Fruit fly (Drosophila melanogaster) whole organism, embryonic: ENCODE data around the gene CG11251.

Source experiments
- Adf1 ChIP-seq: fragments of 200-800 bp; sonication (Bioruptor generic); IDR thresholded peaks from 2 replicates; pipeline ENCODE4 v1.3.6; 2022; ENCODE audit warnings: missing biosample characterization, missing genetic modification characterization
- BEAF-32 ChIP-seq: fragments of 200-800 bp; sonication (Bioruptor generic); optimal IDR thresholded peaks from 3 replicates; lab custom pipeline; 2017; ENCODE audit warnings: missing biosample characterization, missing genetic modification characterization, mild to moderate bottlenecking, moderate library complexity, missing genetic modification reagents
- Bteb2 ChIP-seq: fragments of 200-800 bp; sonication (Bioruptor generic); optimal IDR thresholded peaks from 2 replicates; lab custom pipeline; 2016; ENCODE audit warnings: missing biosample characterization, missing genetic modification characterization
- CG15514 ChIP-seq: fragments of 200-800 bp; sonication (Bioruptor generic); optimal IDR thresholded peaks from 3 replicates; lab custom pipeline; 2017; ENCODE audit warnings: missing biosample characterization, missing genetic modification characterization, mild to moderate bottlenecking, moderate library complexity, missing genetic modification reagents
- CG1603 ChIP-seq: fragments of 200-800 bp; sonication (Bioruptor generic); optimal IDR thresholded peaks from 2 replicates; lab custom pipeline; 2019; ENCODE audit warnings: missing biosample characterization, mild to moderate bottlenecking, missing genetic modification characterization, moderate library complexity
- CG17328 ChIP-seq: fragments of 200-800 bp; sonication (Bioruptor generic); IDR thresholded peaks from 2 replicates; pipeline ENCODE4 v1.3.6; 2022; ENCODE audit warnings: missing biosample characterization, missing genetic modification characterization
- CG17612 ChIP-seq: fragments of 200-800 bp; sonication (Bioruptor generic); IDR thresholded peaks from 2 replicates; pipeline ENCODE4 v1.3.6; 2022; ENCODE audit warnings: missing biosample characterization, missing genetic modification characterization
- CG17802 ChIP-seq: fragments of 200-800 bp; sonication (Bioruptor generic); optimal IDR thresholded peaks from 2 replicates; lab custom pipeline; 2018; ENCODE audit warnings: missing biosample characterization, mild to moderate bottlenecking, missing genetic modification characterization, moderate library complexity
- CG18599 ChIP-seq: fragments of 200-800 bp; sonication (Bioruptor generic); optimal IDR thresholded peaks from 3 replicates; lab custom pipeline; 2017; ENCODE audit warnings: missing biosample characterization, missing genetic modification characterization, mild to moderate bottlenecking, moderate library complexity, missing genetic modification reagents
- CG2116 ChIP-seq: fragments of 200-800 bp; sonication (Bioruptor generic); optimal IDR thresholded peaks from 3 replicates; lab custom pipeline; 2018; ENCODE audit warnings: missing biosample characterization, mild to moderate bottlenecking, missing genetic modification characterization
- CG2712 ChIP-seq: fragments of 200-800 bp; optimal IDR thresholded peaks from 3 replicates; lab custom pipeline; 2019; ENCODE audit warnings: missing biosample characterization, mild to moderate bottlenecking, missing genetic modification characterization, moderate library complexity
- CG32767 ChIP-seq: fragments of 200-800 bp; sonication (Bioruptor generic); IDR thresholded peaks from 2 replicates; pipeline ENCODE4 v1.3.6; 2022; ENCODE audit warnings: missing biosample characterization, missing genetic modification characterization
- CG4404 ChIP-seq: fragments of 200-800 bp; sonication (Bioruptor generic); IDR thresholded peaks from 2 replicates; pipeline ENCODE4 v1.3.6; 2022; ENCODE audit warnings: missing biosample characterization, missing genetic modification characterization
- CG7928 ChIP-seq: fragments of 200-800 bp; sonication (Bioruptor generic); optimal IDR thresholded peaks from 2 replicates; lab custom pipeline; 2017; ENCODE audit warnings: missing biosample characterization, mild to moderate bottlenecking, missing genetic modification characterization
- CG9437 ChIP-seq: fragments of 200-800 bp; sonication (Bioruptor generic); optimal IDR thresholded peaks from 2 replicates; lab custom pipeline; 2018; ENCODE audit warnings: missing biosample characterization, mild to moderate bottlenecking, missing genetic modification characterization
- D19A ChIP-seq: fragments of 200-800 bp; optimal IDR thresholded peaks from 3 replicates; lab custom pipeline; 2019; ENCODE audit warnings: missing biosample characterization, mild to moderate bottlenecking, missing genetic modification characterization, moderate library complexity
- Dbx ChIP-seq: fragments of 200-800 bp; sonication (Bioruptor generic); IDR thresholded peaks from 3 replicates; pipeline ENCODE4 v1.3.6; 2022; ENCODE audit warnings: missing biosample characterization, missing genetic modification characterization
- Dll ChIP-seq: fragments of 200-800 bp; sonication (Bioruptor generic); IDR thresholded peaks from 4 replicates; pipeline ENCODE4 v1.3.6; 2022; ENCODE audit warnings: missing biosample characterization, missing genetic modification characterization; ENCODE audit not compliant: partially characterized antibody
- Dp ChIP-seq: fragments of 200-800 bp; sonication (Bioruptor generic); optimal IDR thresholded peaks from 2 replicates; lab custom pipeline; 2018; ENCODE audit warnings: missing biosample characterization, mild to moderate bottlenecking, missing genetic modification characterization, moderate library complexity
- Dref ChIP-seq: fragments of 200-800 bp; sonication (Bioruptor generic); IDR thresholded peaks from 2 replicates; pipeline ENCODE4 v1.3.6; 2022; ENCODE audit warnings: missing biosample characterization, missing genetic modification characterization
- E2f2 ChIP-seq: fragments of 200-800 bp; sonication (Bioruptor generic); IDR thresholded peaks from 2 replicates; pipeline ENCODE4 v1.3.6; 2022; ENCODE audit warnings: missing biosample characterization, missing genetic modification characterization
- HLH4C ChIP-seq: fragments of 200-800 bp; sonication (Bioruptor generic); IDR thresholded peaks from 3 replicates; pipeline ENCODE4 v1.3.6; 2022; ENCODE audit warnings: missing biosample characterization, missing genetic modification characterization; ENCODE audit not compliant: partially characterized antibody
- Myb ChIP-seq: fragments of 200-800 bp; sonication (Bioruptor generic); optimal IDR thresholded peaks from 2 replicates; lab custom pipeline; 2016; ENCODE audit warnings: missing biosample characterization, missing genetic modification characterization
- Rfx ChIP-seq: fragments of 200-800 bp; sonication (Bioruptor generic); IDR thresholded peaks from 2 replicates; pipeline ENCODE4 v1.3.6; 2022; ENCODE audit warnings: missing biosample characterization, missing genetic modification characterization
- Sry-δ ChIP-seq: fragments of 200-800 bp; sonication (Bioruptor generic); optimal IDR thresholded peaks from 2 replicates; lab custom pipeline; 2016; ENCODE audit warnings: missing biosample characterization, missing genetic modification characterization
- abd-A ChIP-seq: fragments of 200-800 bp; sonication (Bioruptor generic); optimal IDR thresholded peaks from 3 replicates; lab custom pipeline; 2019; ENCODE audit warnings: missing biosample characterization, mild to moderate bottlenecking, missing genetic modification characterization, moderate library complexity
- ac ChIP-seq: fragments of 200-800 bp; sonication (Bioruptor generic); optimal IDR thresholded peaks from 3 replicates; lab custom pipeline; 2017; ENCODE audit warnings: missing biosample characterization, mild to moderate bottlenecking, missing genetic modification characterization
- bbx ChIP-seq: fragments of 200-800 bp; sonication (Bioruptor generic); IDR thresholded peaks from 2 replicates; pipeline ENCODE4 v1.3.6; 2022; ENCODE audit warnings: missing biosample characterization, missing genetic modification characterization; ENCODE audit not compliant: partially characterized antibody
- fd96Cb ChIP-seq: fragments of 200-800 bp; sonication (Bioruptor generic); optimal IDR thresholded peaks from 2 replicates; lab custom pipeline; 2018; ENCODE audit warnings: missing biosample characterization, mild to moderate bottlenecking, missing genetic modification characterization, moderate library complexity
- fru ChIP-seq: fragments of >200 bp; optimal IDR thresholded peaks from 2 replicates; lab custom pipeline; 2017
- gem ChIP-seq: fragments of 200-800 bp; sonication (Bioruptor generic); optimal IDR thresholded peaks from 2 replicates; lab custom pipeline; 2019; ENCODE audit warnings: missing biosample characterization, mild to moderate bottlenecking, missing genetic modification characterization, moderate library complexity
- gfzf ChIP-seq: fragments of 200-800 bp; sonication (Bioruptor generic); optimal IDR thresholded peaks from 2 replicates; lab custom pipeline; 2016; ENCODE audit warnings: missing biosample characterization, mild to moderate bottlenecking, missing genetic modification characterization, moderate library complexity
- nerfin-1 ChIP-seq: fragments of 200-800 bp; sonication (Bioruptor generic); optimal IDR thresholded peaks from 3 replicates; lab custom pipeline; 2019; ENCODE audit warnings: missing biosample characterization, mild to moderate bottlenecking, missing genetic modification characterization, moderate library complexity
- pzg ChIP-seq: fragments of 200-800 bp; sonication (Bioruptor generic); optimal IDR thresholded peaks from 3 replicates; lab custom pipeline; 2018; ENCODE audit warnings: missing biosample characterization, mild to moderate bottlenecking, missing genetic modification characterization, moderate library complexity
- ro ChIP-seq: fragments of 200-800 bp; sonication (Bioruptor generic); IDR thresholded peaks from 2 replicates; pipeline ENCODE4 v1.3.6; 2022; ENCODE audit warnings: missing biosample characterization, missing genetic modification characterization
- ssp ChIP-seq: fragments of 200-800 bp; sonication (Bioruptor generic); IDR thresholded peaks from 2 replicates; pipeline ENCODE4 v1.3.6; 2022; ENCODE audit warnings: missing biosample characterization, missing genetic modification characterization
- stwl ChIP-seq: fragments of 200-800 bp; sonication (Bioruptor generic); optimal IDR thresholded peaks from 3 replicates; lab custom pipeline; 2018; ENCODE audit warnings: missing biosample characterization, mild to moderate bottlenecking, missing genetic modification characterization, moderate library complexity
- trem ChIP-seq: fragments of 200-800 bp; optimal IDR thresholded peaks from 3 replicates; lab custom pipeline; 2019; ENCODE audit warnings: missing biosample characterization, mild to moderate bottlenecking, missing genetic modification characterization, moderate library complexity
- wek ChIP-seq: fragments of 200-800 bp; sonication (Bioruptor generic); optimal IDR thresholded peaks from 3 replicates; lab custom pipeline; 2018; ENCODE audit warnings: missing biosample characterization, mild to moderate bottlenecking, missing genetic modification characterization, moderate library complexity
- zfh1 ChIP-seq: fragments of 200-800 bp; sonication (Bioruptor generic); IDR thresholded peaks from 3 replicates; pipeline ENCODE4 v1.3.6; 2022; ENCODE audit warnings: missing biosample characterization, missing genetic modification characterization

CG11251 gene

dm6 chr3L:13041292-13042067 is 48.3 kb downstream of the CG11251 start, which contains the start of gene RpS4 (continued):
- TF ChIP-seq Rfx (peak; percentile 93), zfh1 (peak; percentile 92), CG9437 (peak; percentile 75), Adf1 (peak; percentile 48; the same call in 1 of the 2 replicates), Bteb2 (GFP tag; lab: Kevin White, UChicago) (peak; percentile 72), CG17328 (GFP tag; lab: Robert Waterston, UW) (peak; percentile 95), CG4404 (GFP tag; lab: Robert Waterston, UW) (peak; percentile 60), ac (GFP tag; lab: Kevin White, UChicago) (peak; percentile 92)
- TF ChIP-seq, all 482 proteins: peak for 438

DNA sequence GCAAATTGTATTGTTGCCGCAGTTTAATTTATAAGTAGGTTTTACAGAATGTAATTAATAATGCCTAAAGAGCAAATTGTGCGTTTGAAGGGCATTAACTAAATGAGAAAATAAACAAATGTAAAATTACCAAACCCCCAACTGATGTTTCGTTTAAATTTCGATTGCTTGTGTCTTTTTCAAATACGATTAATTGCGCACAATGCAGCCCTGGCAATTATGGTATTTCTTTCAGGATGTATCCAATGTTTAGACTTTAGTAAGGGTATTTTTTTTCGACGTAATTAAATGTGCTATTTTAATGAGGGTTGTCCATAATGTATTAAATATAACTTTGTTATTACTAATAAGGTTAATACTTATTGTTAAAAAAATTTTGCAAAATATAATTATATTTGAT is 48.9 kb downstream of the CG11251 start:
- TF ChIP-seq CG15514 (GFP tag; lab: Kevin White, UChicago), result peak; percentile 9
- peak; percentile 40; the same call in 1 of the 2 replicates for TF ChIP-seq CG32767
- TF ChIP-seq Sry-δ (GFP tag; lab: Kevin White, UChicago), result no peak
- TF ChIP-seq CG17612 (GFP tag; lab: Robert Waterston, UW), result no peak
- peak; percentile 18; the same call in 1 of the 2 replicates for TF ChIP-seq bbx (GFP tag; lab: Robert Waterston, UW)
- TF ChIP-seq Dref (GFP tag; lab: Robert Waterston, UW), result peak; percentile 76
- peak; percentile 47 for TF ChIP-seq abd-A (tag; lab: Kevin White, UChicago)
- TF ChIP-seq pzg, result peak; percentile 68
- TF ChIP-seq stwl, result peak; percentile 47
- no peak for TF ChIP-seq fru (lab: Kevin White, UChicago)
- TF ChIP-seq trem (tag; lab: Kevin White, UChicago), result peak; percentile 25
- peak; percentile 84 for TF ChIP-seq Myb
- no peak for TF ChIP-seq CG18599 (GFP tag; lab: Kevin White, UChicago)
- peak; percentile 91 for TF ChIP-seq Dp
- TF ChIP-seq CG2116, result peak; percentile 97
- peak; percentile 36 for TF ChIP-seq CG17802 (tag; lab: Kevin White, UChicago)
- TF ChIP-seq fd96Cb, result no peak
- TF ChIP-seq nerfin-1, result peak; percentile 27
- TF ChIP-seq gem, result peak; percentile 12
- TF ChIP-seq ro (GFP tag; lab: Robert Waterston, UW), result no peak
- peak; percentile 9 for TF ChIP-seq CG2712 (tag; lab: Kevin White, UChicago)
- 0 out of 2 replicates have a peak, but pooled peaks have one; percentile 5 for TF ChIP-seq ssp (GFP tag; lab: Robert Waterston, UW)
- peak; percentile 62 for TF ChIP-seq D19A (tag; lab: Kevin White, UChicago)
- peak; percentile 38 for TF ChIP-seq CG1603 (tag; lab: Kevin White, UChicago)
- peak; percentile 94 for TF ChIP-seq wek
- peak; percentile 93 for TF ChIP-seq E2f2 (GFP tag; lab: Robert Waterston, UW)
- TF ChIP-seq Dll (GFP tag; lab: Robert Waterston, UW), result 0 out of 4 replicates have a peak, but pooled peaks have one; percentile 11
- peak; percentile 30 for TF ChIP-seq gfzf (GFP tag; lab: Kevin White, UChicago)
- no peak for TF ChIP-seq Dbx (GFP tag; lab: Robert Waterston, UW)
- TF ChIP-seq HLH4C (GFP tag; lab: Robert Waterston, UW), result no peak
- TF ChIP-seq BEAF-32 (GFP tag; lab: Kevin White, UChicago), result peak; percentile 8
- peak; percentile 86 for TF ChIP-seq CG7928 (GFP tag; lab: Kevin White, UChicago)
